Fruit fly (Drosophila melanogaster) whole organism, wandering third instar larva: ENCODE results near the gene CG14089.

Experiments
- Abd-B ChIP-seq: fragments of >200 bp; optimal IDR thresholded peaks from 2 replicates; lab custom pipeline; 2017; ENCODE audit warnings: missing biosample characterization, missing genetic modification characterization
- CG32264 ChIP-seq: fragments of 200-800 bp; sonication (Bioruptor generic); optimal IDR thresholded peaks from 2 replicates; lab custom pipeline; 2016; ENCODE audit warnings: missing biosample characterization, missing genetic modification characterization
- CG9705 ChIP-seq: fragments of 200-800 bp; sonication (Bioruptor generic); optimal IDR thresholded peaks from 2 replicates; lab custom pipeline; 2018; ENCODE audit warnings: missing biosample characterization, mild to moderate bottlenecking, missing genetic modification characterization
- CrebA ChIP-seq: fragments of 200-800 bp; sonication (Bioruptor generic); optimal IDR thresholded peaks from 2 replicates; lab custom pipeline; 2016; ENCODE audit warnings: missing biosample characterization, mild to moderate bottlenecking, missing genetic modification characterization, borderline replicate concordance
- Dfd ChIP-seq: fragments of >200 bp; optimal IDR thresholded peaks from 2 replicates; lab custom pipeline; 2017; ENCODE audit warnings: missing biosample characterization, missing genetic modification characterization
- Dif ChIP-seq: fragments of 200-275, 200-300 bp; sonication (Bioruptor generic); optimal IDR thresholded peaks from 2 replicates; lab custom pipeline; 2018; ENCODE audit warnings: missing biosample characterization, missing genetic modification characterization; ENCODE audit not compliant: partially characterized antibody
- GATAd ChIP-seq: sonication (Bioruptor generic); optimal IDR thresholded peaks from 2 replicates; lab custom pipeline; 2016; ENCODE audit warnings: missing biosample characterization, missing genetic modification characterization
- HLH106 ChIP-seq: fragments of 200-800 bp; optimal IDR thresholded peaks from 3 replicates; lab custom pipeline; 2019; ENCODE audit warnings: missing biosample characterization, mild to moderate bottlenecking, missing genetic modification characterization, moderate library complexity
- Hnf4 ChIP-seq: fragments of 200-800 bp; sonication (Bioruptor generic); optimal IDR thresholded peaks from 2 replicates; lab custom pipeline; 2016; ENCODE audit warnings: missing biosample characterization, mild to moderate bottlenecking, missing genetic modification characterization
- Hr78 ChIP-seq: fragments of >200 bp; optimal IDR thresholded peaks from 2 replicates; lab custom pipeline; 2017; ENCODE audit warnings: missing biosample characterization, missing genetic modification characterization
- Hr83 ChIP-seq: fragments of 200-300 bp; sonication (Bioruptor generic); optimal IDR thresholded peaks from 2 replicates; lab custom pipeline; 2016; ENCODE audit warnings: missing biosample characterization, mild to moderate bottlenecking, missing genetic modification characterization, moderate library complexity; ENCODE audit not compliant: poor library complexity, severe bottlenecking
- Jra ChIP-seq: sonication (Bioruptor generic); optimal IDR thresholded peaks from 2 replicates; lab custom pipeline; 2016; ENCODE audit warnings: missing biosample characterization, missing genetic modification characterization
- Mio ChIP-seq: sonication (Bioruptor generic); optimal IDR thresholded peaks from 2 replicates; lab custom pipeline; 2016; ENCODE audit warnings: missing biosample characterization, missing genetic modification characterization
- Myc ChIP-seq: fragments of >200 bp; optimal IDR thresholded peaks from 2 replicates; lab custom pipeline; 2017
- N ChIP-seq: fragments of >200 bp; optimal IDR thresholded peaks from 2 replicates; lab custom pipeline; 2018; ENCODE audit warnings: missing biosample characterization, missing external identifiers, missing genetic modification characterization
- OdsH ChIP-seq: fragments of 200-800 bp; sonication (Bioruptor generic); optimal IDR thresholded peaks from 2 replicates; lab custom pipeline; 2016; ENCODE audit warnings: missing biosample characterization, mild to moderate bottlenecking, missing genetic modification characterization
- Rel ChIP-seq, 2 experiments: fragments of 200-800 bp; sonication (Bioruptor generic) in 1 of 2; optimal IDR thresholded peaks; 2 replicates in 1 of 2; 3 replicates in 1 of 2; lab custom pipeline; 2016 to 2019; ENCODE audit warnings: mild to moderate bottlenecking in 2 of 2, missing biosample characterization in 2 of 2, missing genetic modification characterization in 2 of 2, moderate library complexity in 1 of 2
- Sp1 ChIP-seq: fragments of 200-800 bp; sonication (Bioruptor generic); optimal IDR thresholded peaks from 3 replicates; lab custom pipeline; 2019; ENCODE audit warnings: missing biosample characterization, mild to moderate bottlenecking, missing genetic modification characterization, moderate library complexity
- Vsx2 ChIP-seq: fragments of 200-300, 225-300 bp; sonication (Bioruptor generic); optimal IDR thresholded peaks from 2 replicates; lab custom pipeline; 2018; ENCODE audit warnings: missing biosample characterization, missing genetic modification characterization; ENCODE audit not compliant: partially characterized antibody
- br ChIP-seq: fragments of 200-800 bp; sonication (Bioruptor generic); optimal IDR thresholded peaks from 2 replicates; lab custom pipeline; 2016; ENCODE audit warnings: missing biosample characterization, missing genetic modification characterization
- brk ChIP-seq: fragments of 200-800 bp; sonication (Bioruptor generic); optimal IDR thresholded peaks from 2 replicates; lab custom pipeline; 2016; ENCODE audit warnings: missing biosample characterization, mild to moderate bottlenecking, missing genetic modification characterization
- dl ChIP-seq, 2 experiments: fragments of 175-275, 200-275 bp in 1 of 2; fragments of 200-275 bp in 1 of 2; sonication (Bioruptor generic); optimal IDR thresholded peaks; lab custom pipeline; 2018; ENCODE audit warnings: mild to moderate bottlenecking in 2 of 2, missing biosample characterization in 2 of 2, missing genetic modification characterization in 2 of 2, moderate library complexity in 2 of 2; ENCODE audit not compliant: partially characterized antibody in 2 of 2, insufficient read depth in 1 of 2
- dmrt93B ChIP-seq: fragments of 200-800 bp; sonication (Bioruptor generic); optimal IDR thresholded peaks from 2 replicates; lab custom pipeline; 2018; ENCODE audit warnings: missing biosample characterization, mild to moderate bottlenecking, missing genetic modification characterization
- dsf ChIP-seq: sonication (Bioruptor generic); optimal IDR thresholded peaks from 2 replicates; lab custom pipeline; 2016; ENCODE audit warnings: missing biosample characterization, missing genetic modification characterization, borderline replicate concordance
- ey ChIP-seq: fragments of 200-800 bp; sonication (Bioruptor generic); optimal IDR thresholded peaks from 2 replicates; lab custom pipeline; 2016; ENCODE audit warnings: missing biosample characterization, missing genetic modification characterization
- foxo ChIP-seq, 2 experiments: fragments of 200-800 bp; sonication (Bioruptor generic); optimal IDR thresholded peaks; 2 replicates in 1 of 2; 3 replicates in 1 of 2; lab custom pipeline; 2016 to 2017; ENCODE audit warnings: missing biosample characterization in 2 of 2, missing genetic modification characterization in 2 of 2
- fru ChIP-seq: fragments of 200-800 bp; sonication (Bioruptor generic); optimal IDR thresholded peaks from 3 replicates; lab custom pipeline; 2016; ENCODE audit warnings: missing biosample characterization, mild to moderate bottlenecking, missing genetic modification characterization
- h ChIP-seq: fragments of 200-800 bp; sonication (Bioruptor generic); optimal IDR thresholded peaks from 3 replicates; lab custom pipeline; 2016; ENCODE audit warnings: missing biosample characterization, mild to moderate bottlenecking, missing genetic modification characterization
- jim ChIP-seq: fragments of 175-275, 200-325 bp; sonication (Bioruptor generic); optimal IDR thresholded peaks from 2 replicates; lab custom pipeline; 2016; ENCODE audit warnings: missing biosample characterization, mild to moderate bottlenecking, missing genetic modification characterization
- lola ChIP-seq: fragments of >200 bp; optimal IDR thresholded peaks from 2 replicates; lab custom pipeline; 2017; ENCODE audit warnings: missing biosample characterization, missing genetic modification characterization
- pan ChIP-seq: fragments of >200 bp; optimal IDR thresholded peaks from 2 replicates; lab custom pipeline; 2017
- psq ChIP-seq: fragments of 200-800 bp; sonication (Bioruptor generic); optimal IDR thresholded peaks from 3 replicates; lab custom pipeline; 2017; ENCODE audit warnings: missing biosample characterization, mild to moderate bottlenecking, missing genetic modification characterization, moderate library complexity
- rgr ChIP-seq: fragments of 200-800 bp; sonication (Bioruptor generic); optimal IDR thresholded peaks from 3 replicates; lab custom pipeline; 2016; ENCODE audit warnings: missing biosample characterization, mild to moderate bottlenecking, missing genetic modification characterization
- sage ChIP-seq: fragments of 200-800 bp; sonication (Bioruptor generic); optimal IDR thresholded peaks from 2 replicates; lab custom pipeline; 2016; ENCODE audit warnings: missing biosample characterization, mild to moderate bottlenecking, missing genetic modification characterization
- sv ChIP-seq: fragments of 200-800 bp; sonication (Bioruptor generic); optimal IDR thresholded peaks from 3 replicates; lab custom pipeline; 2016; ENCODE audit warnings: missing biosample characterization, missing genetic modification characterization
- tai ChIP-seq: sonication (Bioruptor generic); optimal IDR thresholded peaks from 2 replicates; lab custom pipeline; 2016; ENCODE audit warnings: missing biosample characterization, missing genetic modification characterization
- usp ChIP-seq: fragments of >200 bp; optimal IDR thresholded peaks from 2 replicates; lab custom pipeline; 2017; ENCODE audit warnings: missing biosample characterization, missing genetic modification characterization
- woc ChIP-seq: sonication (Bioruptor generic); optimal IDR thresholded peaks from 2 replicates; lab custom pipeline; 2016; ENCODE audit warnings: missing biosample characterization, mild to moderate bottlenecking, missing genetic modification characterization

The CG14089 gene

DNA sequence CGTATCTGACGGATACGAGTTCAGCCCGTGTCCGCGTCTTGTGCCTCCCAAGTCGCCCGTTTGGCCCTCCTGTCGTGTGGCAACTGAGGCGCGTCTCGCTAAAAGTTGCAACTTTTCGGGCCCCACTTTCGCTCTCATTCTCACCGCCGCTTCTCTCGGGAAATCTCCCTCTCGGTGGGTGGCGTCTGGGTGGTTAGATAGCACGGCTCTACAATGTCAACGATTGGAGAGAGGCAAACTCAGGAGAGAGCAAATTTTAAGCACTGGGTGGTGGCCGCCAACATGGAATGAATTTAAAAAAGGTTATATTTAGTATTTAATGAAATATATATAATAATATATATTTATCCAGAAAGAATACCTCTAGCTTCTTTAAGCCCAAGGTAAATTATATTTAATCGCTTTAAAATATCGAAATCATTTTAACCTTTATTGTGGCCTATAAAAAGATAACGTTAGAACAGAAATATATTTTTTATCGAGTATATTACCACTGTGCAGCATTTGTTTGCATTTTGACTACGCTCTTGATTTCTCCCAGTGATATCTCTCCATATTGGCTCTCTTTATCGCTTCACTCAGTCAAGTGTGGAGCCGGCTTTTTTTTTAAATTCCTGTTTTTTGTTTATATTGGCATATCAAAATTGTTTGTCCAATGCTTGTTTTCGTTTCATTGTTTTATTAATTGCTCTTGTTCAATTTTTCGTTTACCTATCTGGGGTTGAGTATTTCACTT lies 12.0 kb upstream of the CG14089 start, which contains the start of gene Gbs-76A:
Gbs-76A (minus strand) TSS at position 327 of the 736 bp plus-strand sequence.
- TF ChIP-seq psq = peak; percentile 78
- TF ChIP-seq pan (lab: Kevin White, UChicago) = no peak
- TF ChIP-seq Myc (lab: Kevin White, UChicago) = no peak
- TF ChIP-seq sage (GFP tag; lab: Kevin White, UChicago) = peak; percentile 31
- peak; percentile 80 for TF ChIP-seq Dif (GFP tag; lab: Kevin White, UChicago)
- TF ChIP-seq OdsH (GFP tag; lab: Kevin White, UChicago) = peak; percentile 78
- no peak for TF ChIP-seq Hr78 (GFP tag; lab: Kevin White, UChicago)
- peak; percentile 90 for TF ChIP-seq HLH106 (tag; lab: Kevin White, UChicago)
- TF ChIP-seq lola (GFP tag; lab: Kevin White, UChicago) = no peak
- TF ChIP-seq Vsx2 (GFP tag; lab: Kevin White, UChicago) = no peak
- no peak for TF ChIP-seq Mio
- TF ChIP-seq CG32264 (GFP tag; lab: Kevin White, UChicago) = peak; percentile 37
- no peak for TF ChIP-seq dsf
- TF ChIP-seq Rel (GFP tag; optimal IDR thresholded peaks at IDR 0.05; lab: Kevin White, UChicago) = no peak
- peak; percentile 47 for TF ChIP-seq Rel (tag; optimal IDR thresholded peaks at IDR 0.05; lab: Kevin White, UChicago)
- TF ChIP-seq dl (GFP tag; optimal IDR thresholded peaks at IDR 0.05; lab: Kevin White, UChicago; ENCODE audit: insufficient read depth in 1 of 2, partially characterized antibody in 2 of 2) = peak; percentile 66 to 68
- no peak for TF ChIP-seq Dfd
- no peak for TF ChIP-seq CrebA (GFP tag; lab: Kevin White, UChicago)
- TF ChIP-seq Hnf4 (GFP tag; lab: Kevin White, UChicago) = peak; percentile 71
- peak; percentile 72 for TF ChIP-seq brk (GFP tag; lab: Kevin White, UChicago)
- peak; percentile 65 for TF ChIP-seq woc (GFP tag; lab: Kevin White, UChicago)
- peak; percentile 57 for TF ChIP-seq tai (GFP tag; lab: Kevin White, UChicago)
- peak; percentile 63 for TF ChIP-seq fru
- TF ChIP-seq usp (GFP tag; lab: Kevin White, UChicago) = no peak
- TF ChIP-seq CG9705 (GFP tag; lab: Kevin White, UChicago) = peak; percentile 53
- no peak for TF ChIP-seq sv
- no peak for TF ChIP-seq Hr83 (GFP tag; lab: Kevin White, UChicago)
- TF ChIP-seq rgr = peak; percentile 77
- TF ChIP-seq h (GFP tag; lab: Kevin White, UChicago) = peak; percentile 65
- peak; percentile 17 for TF ChIP-seq ey (GFP tag; lab: Kevin White, UChicago)
- peak; percentile 66 for TF ChIP-seq dmrt93B (GFP tag; lab: Kevin White, UChicago)
- TF ChIP-seq Sp1 = peak; percentile 93
- TF ChIP-seq jim (GFP tag; lab: Kevin White, UChicago) = no peak
- no peak for TF ChIP-seq N (GFP tag; lab: Kevin White, UChicago)
- peak; percentile 45 for TF ChIP-seq Jra
- peak in 1 of 2 experiments; percentile 77 for TF ChIP-seq foxo (GFP tag; optimal IDR thresholded peaks at IDR 0.05; lab: Kevin White, UChicago)
- peak; percentile 21 for TF ChIP-seq br (GFP tag; lab: Kevin White, UChicago)
- TF ChIP-seq GATAd (GFP tag; lab: Kevin White, UChicago) = no peak
- TF ChIP-seq Abd-B (GFP tag; lab: Kevin White, UChicago) = no peak
